Worm (Caenorhabditis elegans) whole organism, late embryonic: ENCODE measurements around the gene tatn-1.

Experiments
- C08G9.2 ChIP-seq: sonication (generic microtip); optimal IDR thresholded peaks from 2 replicates; lab custom pipeline; 2016; ENCODE audit warnings: mild to moderate bottlenecking, missing genetic modification characterization, moderate library complexity, missing compliant biosample characterization
- K02D7.2 ChIP-seq: sonication (generic microtip); optimal IDR thresholded peaks from 2 replicates; lab custom pipeline; 2017; ENCODE audit warnings: mild to moderate bottlenecking, missing genetic modification characterization, missing compliant biosample characterization
- Y22D7AL.16 ChIP-seq: sonication (generic microtip); optimal IDR thresholded peaks from 2 replicates; lab custom pipeline; 2016; ENCODE audit warnings: missing genetic modification characterization, missing compliant biosample characterization
- ahr-1 ChIP-seq: sonication (generic microtip); optimal IDR thresholded peaks from 2 replicates; lab custom pipeline; 2016; ENCODE audit warnings: missing genetic modification characterization, missing compliant biosample characterization
- ama-1 ChIP-seq: fragments of 150-350 bp; optimal IDR thresholded peaks from 2 replicates; lab custom pipeline; 2014
- ceh-14 ChIP-seq: sonication (generic microtip); optimal IDR thresholded peaks from 2 replicates; lab custom pipeline; 2016; ENCODE audit warnings: missing genotype, missing genetic modification characterization, missing compliant biosample characterization
- ceh-19 ChIP-seq: fragments of 200-800 bp; sonication (Bioruptor generic); optimal IDR thresholded peaks from 2 replicates; lab custom pipeline; 2018; ENCODE audit warnings: mild to moderate bottlenecking, missing genetic modification characterization, missing compliant biosample characterization
- ceh-22 ChIP-seq: sonication (generic microtip); optimal IDR thresholded peaks from 2 replicates; lab custom pipeline; 2017; ENCODE audit warnings: missing biosample characterization, missing genetic modification characterization
- ceh-24 ChIP-seq: sonication (generic microtip); optimal IDR thresholded peaks from 2 replicates; lab custom pipeline; 2016; ENCODE audit warnings: mild to moderate bottlenecking, missing genetic modification characterization, missing compliant biosample characterization
- ceh-30 ChIP-seq: fragments of 150-350 bp; optimal IDR thresholded peaks from 2 replicates; lab custom pipeline; 2014; ENCODE audit warnings: missing biosample characterization, missing genetic modification characterization
- ceh-34 ChIP-seq: sonication (generic microtip); optimal IDR thresholded peaks from 2 replicates; lab custom pipeline; 2016; ENCODE audit warnings: mild to moderate bottlenecking, missing genetic modification characterization, missing compliant biosample characterization
- che-1 ChIP-seq: sonication (generic microtip); optimal IDR thresholded peaks from 2 replicates; lab custom pipeline; 2016; ENCODE audit warnings: mild to moderate bottlenecking, missing genetic modification characterization, missing compliant biosample characterization
- dve-1 ChIP-seq: sonication (generic microtip); optimal IDR thresholded peaks from 2 replicates; lab custom pipeline; 2017; ENCODE audit warnings: antibody characterized with exemption, mild to moderate bottlenecking, missing genetic modification characterization, missing compliant biosample characterization
- elt-2 ChIP-seq: sonication (generic microtip); optimal IDR thresholded peaks from 2 replicates; lab custom pipeline; 2016; ENCODE audit warnings: missing genetic modification reagents, missing genetic modification characterization, missing compliant biosample characterization
- elt-4 ChIP-seq: sonication (generic microtip); optimal IDR thresholded peaks from 2 replicates; lab custom pipeline; 2016; ENCODE audit warnings: missing genetic modification characterization, missing compliant biosample characterization
- ets-4 ChIP-seq: sonication (generic microtip); optimal IDR thresholded peaks from 2 replicates; lab custom pipeline; 2016; ENCODE audit warnings: missing genetic modification characterization, missing compliant biosample characterization
- eyg-1 ChIP-seq: sonication (generic microtip); optimal IDR thresholded peaks from 2 replicates; lab custom pipeline; 2016; ENCODE audit warnings: missing genotype, missing genetic modification characterization, missing compliant biosample characterization
- fax-1 ChIP-seq: sonication (generic microtip); optimal IDR thresholded peaks from 2 replicates; lab custom pipeline; 2016; ENCODE audit warnings: missing genotype, missing genetic modification characterization, missing compliant biosample characterization
- fkh-10 ChIP-seq: fragments of 150-350 bp; optimal IDR thresholded peaks from 2 replicates; lab custom pipeline; 2014; ENCODE audit warnings: missing biosample characterization, missing genetic modification reagents, missing genetic modification characterization
- gmeb-2 ChIP-seq: sonication (generic microtip); optimal IDR thresholded peaks from 2 replicates; lab custom pipeline; 2016; ENCODE audit warnings: missing genetic modification characterization, inconsistent platforms, missing compliant biosample characterization
- hlh-13 ChIP-seq: fragments of 200-800 bp; sonication (Bioruptor generic); optimal IDR thresholded peaks from 2 replicates; lab custom pipeline; 2018; ENCODE audit warnings: mild to moderate bottlenecking, missing genetic modification characterization, missing compliant biosample characterization
- hlh-15 ChIP-seq: sonication (generic microtip); optimal IDR thresholded peaks from 2 replicates; lab custom pipeline; 2016; ENCODE audit warnings: missing genetic modification characterization, missing compliant biosample characterization
- hlh-30 ChIP-seq: sonication (generic microtip); optimal IDR thresholded peaks from 2 replicates; lab custom pipeline; 2017; ENCODE audit warnings: antibody characterized with exemption, missing genetic modification characterization, missing compliant biosample characterization; ENCODE audit not compliant: insufficient read depth
- hlh-6 ChIP-seq: sonication (generic microtip); optimal IDR thresholded peaks from 2 replicates; lab custom pipeline; 2016; ENCODE audit warnings: missing genotype, missing genetic modification characterization, missing compliant biosample characterization
- lim-6 ChIP-seq: sonication (generic microtip); optimal IDR thresholded peaks from 2 replicates; lab custom pipeline; 2016; ENCODE audit warnings: missing genetic modification characterization, missing compliant biosample characterization
- lin-11 ChIP-seq: fragments of 200-800 bp; sonication (Bioruptor generic); optimal IDR thresholded peaks from 2 replicates; lab custom pipeline; 2018; ENCODE audit warnings: mild to moderate bottlenecking, missing genetic modification characterization, missing compliant biosample characterization
- madf-2 ChIP-seq: sonication (generic microtip); optimal IDR thresholded peaks from 2 replicates; lab custom pipeline; 2017; ENCODE audit warnings: missing genetic modification characterization, missing compliant biosample characterization
- nfya-1 ChIP-seq: sonication (generic microtip); optimal IDR thresholded peaks from 2 replicates; lab custom pipeline; 2017; ENCODE audit warnings: missing genetic modification characterization, mild to moderate bottlenecking, missing compliant biosample characterization, antibody characterized with exemption, moderate library complexity
- nhr-11 ChIP-seq: fragments of 150-350 bp; optimal IDR thresholded peaks from 2 replicates; lab custom pipeline; 2014; ENCODE audit warnings: missing biosample characterization, missing genetic modification characterization
- nhr-232 ChIP-seq: sonication (generic microtip); optimal IDR thresholded peaks from 2 replicates; lab custom pipeline; 2016; ENCODE audit warnings: missing genetic modification characterization, missing compliant biosample characterization
- npax-4 ChIP-seq: sonication (generic microtip); optimal IDR thresholded peaks from 2 replicates; lab custom pipeline; 2016; ENCODE audit warnings: missing genetic modification characterization, missing compliant biosample characterization
- pag-3 ChIP-seq: sonication (generic microtip); optimal IDR thresholded peaks from 2 replicates; lab custom pipeline; 2016; ENCODE audit warnings: missing compliant biosample characterization, missing genetic modification characterization, borderline replicate concordance
- pat-9 ChIP-seq: fragments of 200-800 bp; sonication (Bioruptor generic); optimal IDR thresholded peaks from 2 replicates; lab custom pipeline; 2018; ENCODE audit warnings: mild to moderate bottlenecking, missing genetic modification characterization, moderate library complexity, missing compliant biosample characterization
- pax-1 ChIP-seq: fragments of 150-350 bp; optimal IDR thresholded peaks from 2 replicates; lab custom pipeline; 2014; ENCODE audit warnings: missing biosample characterization, missing genetic modification characterization
- pha-4 ChIP-seq: fragments of 150-350 bp; optimal IDR thresholded peaks from 2 replicates; lab custom pipeline; 2018; ENCODE audit warnings: missing biosample characterization, missing genetic modification reagents, missing genetic modification characterization
- ref-2 ChIP-seq: sonication (generic microtip); optimal IDR thresholded peaks from 2 replicates; lab custom pipeline; 2016; ENCODE audit warnings: missing genetic modification characterization, missing compliant biosample characterization
- rnt-1 ChIP-seq: sonication (generic microtip); optimal IDR thresholded peaks from 2 replicates; lab custom pipeline; 2016; ENCODE audit warnings: missing genetic modification characterization, missing compliant biosample characterization
- sdc-2 ChIP-seq: sonication (generic microtip); optimal IDR thresholded peaks from 2 replicates; lab custom pipeline; 2016; ENCODE audit warnings: missing genotype, missing genetic modification characterization, missing compliant biosample characterization
- syd-9 ChIP-seq: sonication (generic microtip); optimal IDR thresholded peaks from 2 replicates; lab custom pipeline; 2016; ENCODE audit warnings: mild to moderate bottlenecking, missing genetic modification characterization, moderate library complexity, missing compliant biosample characterization
- tbx-2 ChIP-seq: sonication (generic microtip); optimal IDR thresholded peaks from 2 replicates; lab custom pipeline; 2016; ENCODE audit warnings: missing genetic modification characterization, missing compliant biosample characterization
- tbx-7 ChIP-seq: sonication (generic microtip); optimal IDR thresholded peaks from 2 replicates; lab custom pipeline; 2016; ENCODE audit warnings: missing genotype, missing genetic modification characterization, missing compliant biosample characterization
- ttx-3 ChIP-seq: sonication (generic microtip); optimal IDR thresholded peaks from 2 replicates; lab custom pipeline; 2016; ENCODE audit warnings: missing genetic modification reagents, missing genetic modification characterization, missing compliant biosample characterization
- unc-3 ChIP-seq, 2 experiments: fragments of 200-800 bp in 1 of 2; sonication (Bioruptor generic) in 1 of 2; sonication (generic microtip) in 1 of 2; conservative IDR thresholded peaks in 1 of 2; optimal IDR thresholded peaks in 1 of 2; 2 replicates each; pipeline versions ENCODE4 v1.3.6 to Lab custom; 2016 to 2022; ENCODE audit warnings: missing compliant biosample characterization in 2 of 2, missing genetic modification characterization in 2 of 2, missing genetic modification reagents in 1 of 2
- unc-42 ChIP-seq: sonication (generic microtip); optimal IDR thresholded peaks from 2 replicates; lab custom pipeline; 2016; ENCODE audit warnings: missing genotype, missing genetic modification characterization, missing compliant biosample characterization
- unc-55 ChIP-seq: sonication (generic microtip); optimal IDR thresholded peaks from 2 replicates; lab custom pipeline; 2017; ENCODE audit warnings: missing biosample characterization, missing genetic modification reagents, missing genetic modification characterization
- unc-86 ChIP-seq: sonication (generic microtip); optimal IDR thresholded peaks from 2 replicates; lab custom pipeline; 2016; ENCODE audit warnings: missing genetic modification characterization, missing compliant biosample characterization
- zip-5 ChIP-seq: sonication (generic microtip); optimal IDR thresholded peaks from 2 replicates; lab custom pipeline; 2016; ENCODE audit warnings: missing genetic modification characterization, missing compliant biosample characterization
- ztf-16 ChIP-seq: sonication (generic microtip); optimal IDR thresholded peaks from 2 replicates; lab custom pipeline; 2017; ENCODE audit warnings: missing genetic modification characterization, missing compliant biosample characterization

The tatn-1 gene

ce11 chrX:14804706-14805105 lies 13.9 kb downstream of the tatn-1 start (continued):
- TF ChIP-seq ama-1 (lab: Kevin White, UChicago) (no peak), ztf-16 (tag; lab: Kevin White, UChicago) (peak; percentile 38), ttx-3 (peak; percentile 76), ceh-22 (tag; lab: Kevin White, UChicago) (no peak), unc-55 (GFP tag; lab: Kevin White, UChicago) (no peak), syd-9 (peak; percentile 59), pat-9 (tag; lab: Kevin White, UChicago) (peak; percentile 77), tbx-2 (peak; percentile 77), npax-4 (tag; lab: Kevin White, UChicago) (peak; percentile 39), ets-4 (no peak), pha-4 (no peak), elt-4 (tag; lab: Kevin White, UChicago) (no peak), ceh-24 (tag; lab: Kevin White, UChicago) (peak; percentile 39), ceh-14 (tag; lab: Kevin White, UChicago) (no peak), nhr-232 (tag; lab: Kevin White, UChicago) (peak; percentile 78), unc-86 (tag; lab: Kevin White, UChicago) (peak; percentile 65), Y22D7AL.16 (tag; lab: Kevin White, UChicago) (peak; percentile 74), che-1 (tag; lab: Kevin White, UChicago) (peak; percentile 85), pax-1 (tag; lab: Kevin White, UChicago) (no peak), dve-1 (no peak), lim-6 (tag; lab: Kevin White, UChicago) (no peak), elt-2 (tag; lab: Kevin White, UChicago) (peak; percentile 85), C08G9.2 (tag; lab: Kevin White, UChicago) (peak; percentile 70), eyg-1 (tag; lab: Kevin White, UChicago) (peak; percentile 26), ceh-30 (tag; lab: Kevin White, UChicago) (no peak), ahr-1 (tag; lab: Kevin White, UChicago) (peak; percentile 70), ceh-34 (tag; lab: Kevin White, UChicago) (peak; percentile 76)
- TF ChIP-seq, all 69 proteins: peak for 48

ce11 chrX:14805746-14806145 lies 14.9 kb downstream of the tatn-1 start:
- TF ChIP-seq hlh-15: no peak
- TF ChIP-seq sdc-2 (tag; lab: Kevin White, UChicago): no peak
- TF ChIP-seq hlh-13 (GFP tag; lab: Kevin White, UChicago): no peak
- no peak for TF ChIP-seq gmeb-2 (tag; lab: Kevin White, UChicago)
- TF ChIP-seq hlh-30 (tag; lab: Kevin White, UChicago): no peak
- TF ChIP-seq unc-55 (GFP tag; lab: Kevin White, UChicago): no peak
- TF ChIP-seq ref-2 (tag; lab: Kevin White, UChicago): no peak
- TF ChIP-seq C08G9.2 (tag; lab: Kevin White, UChicago): no peak
- TF ChIP-seq unc-42 (tag; lab: Kevin White, UChicago): no peak
- no peak for TF ChIP-seq eyg-1 (tag; lab: Kevin White, UChicago)
- no peak for TF ChIP-seq fkh-10 (GFP tag; lab: Kevin White, UChicago)
- TF ChIP-seq rnt-1 (tag; lab: Kevin White, UChicago): no peak
- no peak for TF ChIP-seq lin-11 (tag; lab: Kevin White, UChicago)
- TF ChIP-seq ceh-19: no peak
- TF ChIP-seq K02D7.2: no peak
- TF ChIP-seq pat-9 (tag; lab: Kevin White, UChicago): no peak
- TF ChIP-seq nhr-11: no peak

- TF ChIP-seq pat-9 (tag; lab: Kevin White, UChicago) (no peak), unc-3 (GFP tag; conservative IDR thresholded peaks at IDR 0.05; lab: Robert Waterston, UW) (no peak), unc-3 (tag; optimal IDR thresholded peaks at IDR 0.05; lab: Kevin White, UChicago) (no peak), zip-5 (tag; lab: Kevin White, UChicago) (no peak), tbx-7 (tag; lab: Kevin White, UChicago) (no peak), ama-1 (lab: Kevin White, UChicago) (no peak), sdc-2 (tag; lab: Kevin White, UChicago) (no peak), gmeb-2 (tag; lab: Kevin White, UChicago) (no peak), ceh-19 (no peak), unc-55 (GFP tag; lab: Kevin White, UChicago) (no peak), ets-4 (no peak), pag-3 (tag; lab: Kevin White, UChicago) (no peak), hlh-6 (tag; lab: Kevin White, UChicago) (no peak), madf-2 (tag; lab: Kevin White, UChicago) (no peak), ahr-1 (tag; lab: Kevin White, UChicago) (no peak), che-1 (tag; lab: Kevin White, UChicago) (no peak), fax-1 (no peak), nfya-1 (no peak)
- TF ChIP-seq, all 69 proteins: peak for 0
Measured at ce11 chrX:14806936-14807335, 16.1 kb downstream of the tatn-1 start, which contains the start of gene F42D1.4. TSS of gene F42D1.4 (plus strand) at chrX:14807236.
